Worm (Caenorhabditis elegans): ENCODE data around the gene alp-1.

DNA sequence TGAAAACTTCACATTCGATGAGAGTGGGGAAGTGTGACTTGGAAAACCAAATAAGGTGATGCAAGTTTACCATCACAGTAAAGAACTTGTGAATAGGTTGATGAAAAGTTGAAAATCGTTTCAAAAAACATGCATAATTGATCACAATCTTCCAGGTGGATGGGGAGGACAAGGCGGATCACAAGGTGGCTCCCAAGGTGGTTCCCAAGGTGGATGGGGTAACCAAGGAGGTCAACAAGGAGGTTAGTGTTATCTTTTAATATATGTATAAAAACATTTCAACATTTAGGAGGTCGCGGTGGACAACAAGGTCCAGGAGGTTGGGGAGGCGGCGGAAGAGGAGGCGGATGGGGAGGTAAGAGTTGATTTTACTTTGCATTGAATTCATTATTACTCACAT, 34.7 kb upstream of the alp-1 start, which contains the start of gene T28C6.10:
- TF ChIP-seq ztf-11 (tag; optimal IDR thresholded peaks at IDR 0.05) (no peak), nhr-12 (tag; optimal IDR thresholded peaks at IDR 0.05) (no peak), elt-1 (tag; optimal IDR thresholded peaks at IDR 0.05) (no peak), snpc-4 (tag; optimal IDR thresholded peaks at IDR 0.05) (no peak), gmeb-1 (tag; optimal IDR thresholded peaks at IDR 0.05) (no peak), nhr-23 (tag; optimal IDR thresholded peaks at IDR 0.05) (no peak), R02D3.7 (tag; optimal IDR thresholded peaks at IDR 0.05) (no peak), zag-1 (tag; optimal IDR thresholded peaks at IDR 0.05) (no peak), nhr-237 (tag; optimal IDR thresholded peaks at IDR 0.05) (no peak), nhr-6 (tag; optimal IDR thresholded peaks at IDR 0.05) (no peak), aly-2 (tag; optimal IDR thresholded peaks at IDR 0.05) (no peak), egl-27 (tag; optimal IDR thresholded peaks at IDR 0.05) (no peak), ama-1 (optimal IDR thresholded peaks at IDR 0.05) (no peak), unc-62 (GFP tag; optimal IDR thresholded peaks at IDR 0.05) (no peak)

Data from whole organism, L2 larva.